Fruit fly (Drosophila melanogaster) whole organism, adult: ENCODE data around the gene CG46310.

Source experiments
- CG14711 ChIP-seq: fragments of 200-800 bp; sonication (Bioruptor generic); optimal IDR thresholded peaks from 2 replicates; lab custom pipeline; 2018; ENCODE audit warnings: missing biosample characterization, mild to moderate bottlenecking, missing genetic modification characterization, moderate library complexity
- CG1620 ChIP-seq: fragments of 200-800 bp; sonication (Bioruptor generic); optimal IDR thresholded peaks from 2 replicates; lab custom pipeline; 2016; ENCODE audit warnings: missing biosample characterization, missing genetic modification characterization
- CG33017 ChIP-seq: fragments of 200-800 bp; sonication (Bioruptor generic); optimal IDR thresholded peaks from 2 replicates; lab custom pipeline; 2018; ENCODE audit warnings: missing biosample characterization, mild to moderate bottlenecking, missing genetic modification characterization, moderate library complexity
- CG5204 ChIP-seq: fragments of 200-800 bp; sonication (Bioruptor generic); optimal IDR thresholded peaks from 2 replicates; lab custom pipeline; 2016; ENCODE audit warnings: missing biosample characterization, missing genetic modification characterization
- Clk ChIP-seq: fragments of 200-800 bp; sonication (Bioruptor generic); optimal IDR thresholded peaks from 2 replicates; lab custom pipeline; 2017; ENCODE audit warnings: missing biosample characterization, missing genetic modification characterization
- Crg-1 ChIP-seq: fragments of 200-800 bp; sonication (Bioruptor generic); optimal IDR thresholded peaks from 2 replicates; lab custom pipeline; 2016; ENCODE audit warnings: missing biosample characterization, missing genetic modification characterization
- Hr96 ChIP-seq: fragments of 200-800 bp; sonication (Bioruptor generic); optimal IDR thresholded peaks from 2 replicates; lab custom pipeline; 2016; ENCODE audit warnings: missing biosample characterization, missing genetic modification characterization
- Mnt ChIP-seq: fragments of 200-800 bp; sonication (Bioruptor generic); optimal IDR thresholded peaks from 2 replicates; lab custom pipeline; 2016; ENCODE audit warnings: missing biosample characterization, mild to moderate bottlenecking, missing genetic modification characterization
- bab1 ChIP-seq: fragments of 200-800 bp; sonication (Bioruptor generic); optimal IDR thresholded peaks from 3 replicates; lab custom pipeline; 2019; ENCODE audit warnings: missing biosample characterization, mild to moderate bottlenecking, missing genetic modification characterization, moderate library complexity
- cnc ChIP-seq, 2 experiments: fragments of >200 bp; optimal IDR thresholded peaks; 2 replicates each; lab custom pipeline; 2017
- kay ChIP-seq: fragments of 200-800 bp; sonication (Bioruptor generic); peaks from one replicate; lab custom pipeline; 2016; ENCODE audit warnings: missing biosample characterization, missing genetic modification characterization, borderline replicate concordance
- ovo ChIP-seq: fragments of 200-800 bp; sonication (Bioruptor generic); optimal IDR thresholded peaks from 2 replicates; lab custom pipeline; 2016; ENCODE audit warnings: missing biosample characterization, missing genetic modification characterization
- tj ChIP-seq: fragments of 200-800 bp; sonication (Bioruptor generic); optimal IDR thresholded peaks from 3 replicates; lab custom pipeline; 2017; ENCODE audit warnings: missing biosample characterization, mild to moderate bottlenecking, missing genetic modification characterization, moderate library complexity
- toe ChIP-seq: fragments of 200-800 bp; sonication (Bioruptor generic); optimal IDR thresholded peaks from 2 replicates; lab custom pipeline; 2016; ENCODE audit warnings: missing biosample characterization, missing genetic modification characterization

DNA sequence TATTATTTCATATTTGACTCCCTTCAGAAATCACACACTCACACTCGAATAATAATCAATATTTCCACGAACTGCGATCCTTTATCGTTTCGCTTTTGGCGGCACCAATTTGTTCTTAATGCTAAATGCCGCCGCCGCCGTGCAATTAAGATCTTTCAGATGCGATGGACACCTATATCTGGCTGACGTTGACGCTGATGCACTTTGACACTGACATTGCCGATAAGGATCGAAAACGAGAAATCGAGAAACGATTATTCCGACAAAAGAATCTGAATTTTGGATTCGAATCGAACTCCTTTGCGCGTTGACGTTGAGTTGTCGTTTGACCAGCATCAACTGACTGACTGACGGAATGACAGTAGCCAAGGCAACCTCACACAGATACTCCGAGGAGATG is 19.3 kb downstream of the CG46310 start:
- TF ChIP-seq tj (GFP tag; lab: Kevin White, UChicago) (no peak), CG33017 (no peak), CG1620 (GFP tag; lab: Kevin White, UChicago) (no peak), ovo (GFP tag; lab: Kevin White, UChicago) (no peak), CG14711 (no peak), Clk (no peak), kay (GFP tag; lab: Kevin White, UChicago) (no peak), Hr96 (no peak), Crg-1 (GFP tag; lab: Kevin White, UChicago) (no peak), cnc (optimal IDR thresholded peaks at IDR 0.05; lab: Kevin White, UChicago) (no peak), bab1 (no peak), Mnt (GFP tag; lab: Kevin White, UChicago) (no peak), CG5204 (GFP tag; lab: Kevin White, UChicago) (no peak), toe (no peak)
